Fruit fly (Drosophila melanogaster) whole organism, embryonic: ENCODE results near the gene fz4.

Experiments
- Atf3 ChIP-seq: fragments of 200-800 bp; sonication (Bioruptor generic); optimal IDR thresholded peaks from 3 replicates; lab custom pipeline; 2016; ENCODE audit warnings: missing biosample characterization, missing genetic modification characterization
- CG10366 ChIP-seq: fragments of 200-800 bp; sonication (Bioruptor generic); IDR thresholded peaks from 2 replicates; pipeline ENCODE4 v1.3.6; 2022; ENCODE audit warnings: missing biosample characterization, missing genetic modification characterization
- CG10431 ChIP-seq: fragments of 200-800 bp; sonication (Bioruptor generic); optimal IDR thresholded peaks from 3 replicates; lab custom pipeline; 2018; ENCODE audit warnings: missing biosample characterization, mild to moderate bottlenecking, missing genetic modification characterization
- CG13424 ChIP-seq: fragments of 200-800 bp; sonication (Bioruptor generic); optimal IDR thresholded peaks from 2 replicates; lab custom pipeline; 2019; ENCODE audit warnings: missing biosample characterization, mild to moderate bottlenecking, missing genetic modification characterization, moderate library complexity
- CG13624 ChIP-seq: fragments of 200-800 bp; sonication (Bioruptor generic); optimal IDR thresholded peaks from 2 replicates; lab custom pipeline; 2016; ENCODE audit warnings: missing biosample characterization, missing genetic modification characterization
- CG15269 ChIP-seq: fragments of 200-800 bp; sonication (Bioruptor generic); optimal IDR thresholded peaks from 2 replicates; lab custom pipeline; 2018; ENCODE audit warnings: missing biosample characterization, mild to moderate bottlenecking, missing genetic modification characterization, moderate library complexity
- CG15514 ChIP-seq: fragments of 200-800 bp; sonication (Bioruptor generic); optimal IDR thresholded peaks from 3 replicates; lab custom pipeline; 2017; ENCODE audit warnings: missing biosample characterization, missing genetic modification characterization, mild to moderate bottlenecking, moderate library complexity, missing genetic modification reagents
- CG17829 ChIP-seq: fragments of 200-800 bp; optimal IDR thresholded peaks from 2 replicates; lab custom pipeline; 2019; ENCODE audit warnings: missing biosample characterization, mild to moderate bottlenecking, missing genetic modification characterization, moderate library complexity
- CG18262 ChIP-seq: fragments of 200-800 bp; optimal IDR thresholded peaks from 3 replicates; lab custom pipeline; 2019; ENCODE audit warnings: missing biosample characterization, mild to moderate bottlenecking, missing genetic modification characterization, moderate library complexity
- CG1832 ChIP-seq: fragments of 200-800 bp; sonication (Bioruptor generic); optimal IDR thresholded peaks from 2 replicates; lab custom pipeline; 2017; ENCODE audit warnings: missing biosample characterization, mild to moderate bottlenecking, missing genetic modification characterization, inconsistent platforms
- CG31365 ChIP-seq: fragments of 200-800 bp; sonication (Bioruptor generic); optimal IDR thresholded peaks from 2 replicates; lab custom pipeline; 2018; ENCODE audit warnings: missing biosample characterization, mild to moderate bottlenecking, missing genetic modification characterization
- CG3163 ChIP-seq: fragments of 200-800 bp; sonication (Bioruptor generic); optimal IDR thresholded peaks from 3 replicates; lab custom pipeline; 2016; ENCODE audit warnings: missing biosample characterization, missing genetic modification characterization
- CG32532 ChIP-seq: fragments of 200-800 bp; sonication (Bioruptor generic); IDR thresholded peaks from 2 replicates; pipeline ENCODE4 v1.3.6; 2022; ENCODE audit warnings: missing biosample characterization, missing genetic modification characterization
- CG3407 ChIP-seq: fragments of 200-800 bp; sonication (Bioruptor generic); optimal IDR thresholded peaks from 2 replicates; lab custom pipeline; 2018; ENCODE audit warnings: missing biosample characterization, mild to moderate bottlenecking, missing genetic modification characterization
- CG34376 ChIP-seq: fragments of 200-800 bp; sonication (Bioruptor generic); optimal IDR thresholded peaks from 2 replicates; lab custom pipeline; 2018; ENCODE audit warnings: missing biosample characterization, mild to moderate bottlenecking, missing genetic modification characterization
- CG3726 ChIP-seq: fragments of 200-800 bp; sonication (Bioruptor generic); IDR thresholded peaks from 3 replicates; pipeline ENCODE4, ENCODE4 v1.3.6; 2022; ENCODE audit warnings: missing biosample characterization, missing genetic modification characterization
- CG4282 ChIP-seq: fragments of 200-800 bp; sonication (Bioruptor generic); optimal IDR thresholded peaks from 2 replicates; lab custom pipeline; 2016; ENCODE audit warnings: missing biosample characterization, missing genetic modification characterization
- CG4820 ChIP-seq: fragments of 200-800 bp; sonication (Bioruptor generic); optimal IDR thresholded peaks from 3 replicates; lab custom pipeline; 2016; ENCODE audit warnings: missing biosample characterization, missing genetic modification characterization
- CG7271 ChIP-seq: fragments of 200-800 bp; sonication (Bioruptor generic); optimal IDR thresholded peaks from 2 replicates; lab custom pipeline; 2018; ENCODE audit warnings: missing biosample characterization, mild to moderate bottlenecking, missing genetic modification characterization, moderate library complexity
- CG7745 ChIP-seq: fragments of 200-800 bp; sonication (Bioruptor generic); optimal IDR thresholded peaks from 2 replicates; lab custom pipeline; 2018; ENCODE audit warnings: missing biosample characterization, mild to moderate bottlenecking, missing genetic modification characterization, moderate library complexity
- CG8359 ChIP-seq: fragments of 200-800 bp; sonication (Bioruptor generic); optimal IDR thresholded peaks from 2 replicates; lab custom pipeline; 2017; ENCODE audit warnings: missing biosample characterization, mild to moderate bottlenecking, missing genetic modification characterization, borderline replicate concordance
- CG8388 ChIP-seq: fragments of 200-800 bp; sonication (Bioruptor generic); optimal IDR thresholded peaks from 2 replicates; lab custom pipeline; 2019; ENCODE audit warnings: missing biosample characterization, mild to moderate bottlenecking, missing genetic modification characterization, moderate library complexity
- CG9215 ChIP-seq: fragments of 200-800 bp; sonication (Bioruptor generic); IDR thresholded peaks from 2 replicates; pipeline ENCODE4 v1.3.6; 2022; ENCODE audit warnings: missing biosample characterization, missing genetic modification characterization
- CG9609 ChIP-seq: fragments of 200-800 bp; sonication (Bioruptor generic); optimal IDR thresholded peaks from 3 replicates; lab custom pipeline; 2016; ENCODE audit warnings: missing biosample characterization, missing genetic modification characterization
- CG9727 ChIP-seq: fragments of 200-800 bp; sonication (Bioruptor generic); optimal IDR thresholded peaks from 3 replicates; lab custom pipeline; 2017; ENCODE audit warnings: missing biosample characterization, mild to moderate bottlenecking, missing genetic modification characterization
- CG9932 ChIP-seq: fragments of 200-800 bp; sonication (Bioruptor generic); IDR thresholded peaks from 2 replicates; pipeline ENCODE4 v1.3.6; 2022; ENCODE audit warnings: missing biosample characterization, missing genetic modification characterization
- CoRest ChIP-seq: fragments of 200-800 bp; sonication (Bioruptor generic); optimal IDR thresholded peaks from 3 replicates; lab custom pipeline; 2018; ENCODE audit warnings: missing biosample characterization, mild to moderate bottlenecking, missing genetic modification characterization, moderate library complexity
- Dek ChIP-seq: fragments of 200-800 bp; sonication (Bioruptor generic); optimal IDR thresholded peaks from 3 replicates; lab custom pipeline; 2019; ENCODE audit warnings: missing biosample characterization, mild to moderate bottlenecking, missing genetic modification characterization, moderate library complexity
- Dll ChIP-seq: fragments of 200-800 bp; sonication (Bioruptor generic); IDR thresholded peaks from 4 replicates; pipeline ENCODE4 v1.3.6; 2022; ENCODE audit warnings: missing biosample characterization, missing genetic modification characterization; ENCODE audit not compliant: partially characterized antibody
- Fer3 ChIP-seq: fragments of 200-800 bp; sonication (Bioruptor generic); optimal IDR thresholded peaks from 2 replicates; lab custom pipeline; 2018; ENCODE audit warnings: missing biosample characterization, mild to moderate bottlenecking, missing genetic modification characterization, moderate library complexity
- Gug ChIP-seq: fragments of 200-800 bp; sonication (Bioruptor generic); IDR thresholded peaks from 4 replicates; pipeline ENCODE4 v1.3.6; 2022; ENCODE audit warnings: missing biosample characterization, missing genetic modification characterization
- Hsf ChIP-seq: fragments of 200-800 bp; sonication (Bioruptor generic); optimal IDR thresholded peaks from 3 replicates; lab custom pipeline; 2016; ENCODE audit warnings: missing biosample characterization, missing genetic modification characterization
- NfI ChIP-seq: fragments of 200-800 bp; sonication (Bioruptor generic); optimal IDR thresholded peaks from 3 replicates; lab custom pipeline; 2018; ENCODE audit warnings: missing biosample characterization, mild to moderate bottlenecking, missing genetic modification characterization, moderate library complexity
- Oli ChIP-seq: fragments of 200-800 bp; sonication (Bioruptor generic); optimal IDR thresholded peaks from 2 replicates; lab custom pipeline; 2018; ENCODE audit warnings: missing biosample characterization, mild to moderate bottlenecking, missing genetic modification characterization, moderate library complexity
- Optix ChIP-seq: fragments of 200-800 bp; sonication (Bioruptor generic); IDR thresholded peaks from 3 replicates; pipeline ENCODE4 v1.3.6; 2022; ENCODE audit warnings: missing biosample characterization, missing genetic modification characterization
- Pdp1 ChIP-seq, 2 experiments: fragments of 200-800 bp; sonication (Bioruptor generic); optimal IDR thresholded peaks; 3 replicates each; lab custom pipeline; 2016; ENCODE audit warnings: missing biosample characterization in 2 of 2, missing genetic modification characterization in 2 of 2, mild to moderate bottlenecking in 1 of 2, moderate library complexity in 1 of 2
- Spps ChIP-seq: fragments of 200-800 bp; sonication (Bioruptor generic); optimal IDR thresholded peaks from 2 replicates; lab custom pipeline; 2018; ENCODE audit warnings: missing biosample characterization, mild to moderate bottlenecking, missing genetic modification characterization
- Xrp1 ChIP-seq: fragments of 200-800 bp; sonication (Bioruptor generic); IDR thresholded peaks from 2 replicates; pipeline ENCODE4 v1.3.6; 2022; ENCODE audit warnings: missing biosample characterization, missing genetic modification characterization
- cad ChIP-seq: fragments of >200 bp; optimal IDR thresholded peaks from 2 replicates; lab custom pipeline; 2017; ENCODE audit warnings: missing biosample characterization, missing genetic modification characterization
- hbn ChIP-seq: fragments of 200-800 bp; sonication (Bioruptor generic); IDR thresholded peaks from 2 replicates; pipeline ENCODE4 v1.3.6; 2022; ENCODE audit warnings: missing biosample characterization, missing genetic modification characterization; ENCODE audit not compliant: partially characterized antibody
- jing ChIP-seq: fragments of 200-800 bp; sonication (Bioruptor generic); optimal IDR thresholded peaks from 2 replicates; lab custom pipeline; 2018; ENCODE audit warnings: missing biosample characterization, mild to moderate bottlenecking, missing genetic modification characterization
- klu ChIP-seq: fragments of 200-800 bp; sonication (Bioruptor generic); IDR thresholded peaks from 2 replicates; pipeline ENCODE4 v1.3.6; 2022; ENCODE audit warnings: missing biosample characterization, missing genetic modification characterization
- mam ChIP-seq: fragments of 200-800 bp; sonication (Bioruptor generic); optimal IDR thresholded peaks from 3 replicates; lab custom pipeline; 2016; ENCODE audit warnings: missing biosample characterization, missing genetic modification characterization
- peb ChIP-seq: fragments of 200-800 bp; sonication (Bioruptor generic); IDR thresholded peaks from 2 replicates; pipeline ENCODE4 v1.3.6; 2022; ENCODE audit warnings: missing biosample characterization, missing genetic modification characterization
- pho ChIP-seq: fragments of 200-800 bp; sonication (Bioruptor generic); optimal IDR thresholded peaks from 2 replicates; lab custom pipeline; 2016; ENCODE audit warnings: missing biosample characterization, missing genetic modification characterization
- pita ChIP-seq: fragments of 200-800 bp; sonication (Bioruptor generic); optimal IDR thresholded peaks from 2 replicates; lab custom pipeline; 2017; ENCODE audit warnings: missing biosample characterization, mild to moderate bottlenecking, missing genetic modification characterization
- run ChIP-seq: fragments of 200-800 bp; sonication (Bioruptor generic); optimal IDR thresholded peaks from 3 replicates; lab custom pipeline; 2018; ENCODE audit warnings: missing biosample characterization, mild to moderate bottlenecking, missing genetic modification characterization
- stwl ChIP-seq: fragments of 200-800 bp; sonication (Bioruptor generic); optimal IDR thresholded peaks from 3 replicates; lab custom pipeline; 2018; ENCODE audit warnings: missing biosample characterization, mild to moderate bottlenecking, missing genetic modification characterization, moderate library complexity
- sug ChIP-seq: fragments of 200-800 bp; optimal IDR thresholded peaks from 2 replicates; lab custom pipeline; 2019; ENCODE audit warnings: missing biosample characterization, mild to moderate bottlenecking, missing genetic modification characterization, moderate library complexity
- tll ChIP-seq, 2 experiments: fragments of 200-800 bp in 1 of 2; fragments of >200 bp in 1 of 2; sonication (Bioruptor generic) in 1 of 2; optimal IDR thresholded peaks; 2 replicates each; lab custom pipeline; 2017 to 2019; ENCODE audit warnings: missing biosample characterization in 2 of 2, missing genetic modification characterization in 2 of 2, mild to moderate bottlenecking in 1 of 2, moderate library complexity in 1 of 2

The fz4 gene

DNA sequence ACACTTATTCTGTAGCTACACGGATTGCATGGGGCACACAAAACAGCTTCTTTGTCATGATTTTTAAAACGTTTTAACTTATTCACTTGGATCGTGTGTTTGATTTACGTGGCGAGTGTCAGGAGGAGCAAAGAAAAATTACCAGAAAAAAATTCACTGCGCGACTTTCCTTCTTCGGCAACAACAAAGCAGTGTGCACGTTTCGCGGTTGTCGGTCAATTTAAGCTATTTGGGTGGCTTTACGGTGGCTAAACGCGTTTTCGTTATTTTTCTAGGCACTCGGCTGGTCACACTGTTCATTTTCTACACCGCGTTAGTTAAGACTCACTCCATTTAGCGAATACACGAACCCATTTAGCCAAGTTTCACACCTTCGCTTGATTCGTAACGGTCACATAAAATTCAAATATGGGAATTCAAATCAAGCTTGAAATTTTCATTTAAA, 12.2 kb downstream of the fz4 start, which contains the start of gene Sxl (continued):
- TF ChIP-seq Dll = no peak
- no peak for TF ChIP-seq Optix (GFP tag; lab: Robert Waterston, UW)
- peak in 1 of 2 experiments; percentile 52 for TF ChIP-seq Pdp1 (GFP tag; optimal IDR thresholded peaks at IDR 0.05; lab: Kevin White, UChicago)
- TF ChIP-seq Dek = peak; percentile 44
- peak; percentile 46 for TF ChIP-seq CG13624 (GFP tag; lab: Kevin White, UChicago)
- peak; percentile 69 for TF ChIP-seq CG17829 (tag; lab: Kevin White, UChicago)
- no peak for TF ChIP-seq Gug (GFP tag; lab: Robert Waterston, UW)
- TF ChIP-seq CG13424 = no peak
- no peak for TF ChIP-seq Hsf (GFP tag; lab: Kevin White, UChicago)
- TF ChIP-seq tll (GFP tag; optimal IDR thresholded peaks at IDR 0.05; lab: Kevin White, UChicago) = no peak
- TF ChIP-seq CG15269 (tag; lab: Kevin White, UChicago) = no peak
- no peak for TF ChIP-seq CG9727 (GFP tag; lab: Kevin White, UChicago)
- peak; percentile 57 for TF ChIP-seq CoRest (tag; lab: Kevin White, UChicago)
- no peak for TF ChIP-seq CG4282 (GFP tag; lab: Kevin White, UChicago)
- TF ChIP-seq mam (GFP tag; lab: Kevin White, UChicago) = no peak
- no peak for TF ChIP-seq CG9215 (GFP tag; lab: Robert Waterston, UW)
- no peak for TF ChIP-seq NfI
- peak; percentile 66 for TF ChIP-seq CG34376 (GFP tag; lab: Kevin White, UChicago)
- no peak for TF ChIP-seq CG8388 (GFP tag; lab: Kevin White, UChicago)
- no peak for TF ChIP-seq CG3407 (GFP tag; lab: Kevin White, UChicago)
- peak; percentile 27 for TF ChIP-seq pho (GFP tag; lab: Kevin White, UChicago)
- peak; percentile 73 for TF ChIP-seq stwl (tag; lab: Kevin White, UChicago)
- TF ChIP-seq CG7745 (tag; lab: Kevin White, UChicago) = peak; percentile 6
- no peak for TF ChIP-seq cad (GFP tag; lab: Kevin White, UChicago)
- peak; percentile 27; the same call in 1 of the 2 replicates for TF ChIP-seq CG9932 (GFP tag; lab: Robert Waterston, UW)
- TF ChIP-seq jing (GFP tag; lab: Kevin White, UChicago) = no peak
- TF ChIP-seq CG8359 = no peak
- no peak for TF ChIP-seq CG1832 (GFP tag; lab: Kevin White, UChicago)
- no peak for TF ChIP-seq peb (GFP tag; lab: Robert Waterston, UW)
- TF ChIP-seq Spps (tag; lab: Kevin White, UChicago) = peak; percentile 35
- no peak for TF ChIP-seq Oli
- peak; percentile 15 for TF ChIP-seq run
- peak; percentile 23 for TF ChIP-seq sug (tag; lab: Kevin White, UChicago)
- peak; percentile 85 for TF ChIP-seq CG15514
- no peak for TF ChIP-seq CG4820
- peak; percentile 34 for TF ChIP-seq Fer3 (tag; lab: Kevin White, UChicago)
- no peak for TF ChIP-seq CG7271 (tag; lab: Kevin White, UChicago)
- TF ChIP-seq CG3163 = peak; percentile 21
- TF ChIP-seq CG18262 = no peak
- TF ChIP-seq CG32532 = peak; percentile 44; the same call in 1 of the 2 replicates
- TF ChIP-seq Atf3 (GFP tag; lab: Kevin White, UChicago) = no peak
- TF ChIP-seq CG31365 (tag; lab: Kevin White, UChicago) = peak; percentile 46
- TF ChIP-seq klu (GFP tag; lab: Robert Waterston, UW) = no peak
- no peak for TF ChIP-seq CG10431 (GFP tag; lab: Kevin White, UChicago)
- peak; percentile 96 for TF ChIP-seq pita (GFP tag; lab: Kevin White, UChicago)
- TF ChIP-seq hbn (GFP tag; lab: Robert Waterston, UW) = peak; percentile 21; the same call in 1 of the 2 replicates
- no peak for TF ChIP-seq CG3726 (GFP tag; lab: Robert Waterston, UW)
- TF ChIP-seq Xrp1 (GFP tag; lab: Robert Waterston, UW) = peak; percentile 27; the same call in 1 of the 2 replicates
- peak; percentile 8 for TF ChIP-seq CG9609
- TF ChIP-seq CG10366 = no peak
